Worm (Caenorhabditis elegans) whole organism, young adult: Measurements from ENCODE around the gene F13E9.12.

Experiments used
- F49E8.2 ChIP-seq: sonication (generic microtip); optimal IDR thresholded peaks from 3 replicates; lab custom pipeline; 2017; ENCODE audit warnings: missing genetic modification characterization, mild to moderate bottlenecking, missing compliant biosample characterization, antibody characterized with exemption, moderate library complexity; ENCODE audit not compliant: insufficient read depth
- T26A5.8 ChIP-seq: sonication (generic microtip); optimal IDR thresholded peaks from 2 replicates; lab custom pipeline; 2016; ENCODE audit warnings: missing genetic modification characterization, missing compliant biosample characterization
- ZK185.1 ChIP-seq: sonication (generic microtip); optimal IDR thresholded peaks from 2 replicates; lab custom pipeline; 2016; ENCODE audit warnings: mild to moderate bottlenecking, missing genetic modification characterization, missing compliant biosample characterization; ENCODE audit not compliant: poor library complexity, severe bottlenecking
- ama-1 ChIP-seq, 3 experiments: fragments of 150-350 bp in 1 of 3; sonication (generic microtip) in 2 of 3; optimal IDR thresholded peaks; 2 replicates each; lab custom pipeline; 2014 to 2018; ENCODE audit warnings: missing biosample characterization in 2 of 3, missing genetic modification characterization in 2 of 3, missing genetic modification reagents in 2 of 3
- attf-5 ChIP-seq: fragments of 200-800 bp; sonication (Bioruptor generic); optimal IDR thresholded peaks from 2 replicates; lab custom pipeline; 2018; ENCODE audit warnings: mild to moderate bottlenecking, missing genetic modification characterization, missing compliant biosample characterization
- dpff-1 ChIP-seq: sonication (generic microtip); optimal IDR thresholded peaks from 2 replicates; lab custom pipeline; 2017; ENCODE audit warnings: mild to moderate bottlenecking, missing genetic modification characterization, missing compliant biosample characterization
- ekl-4 ChIP-seq: fragments of 200-800 bp; sonication (Bioruptor generic); IDR thresholded peaks from 2 replicates; pipeline ENCODE4 v1.3.6; 2022; ENCODE audit warnings: missing genetic modification reagents, missing genetic modification characterization, missing compliant biosample characterization
- hmg-20 ChIP-seq: fragments of 200-800 bp; sonication (Bioruptor generic); IDR thresholded peaks from 2 replicates; pipeline ENCODE4 v1.3.6; 2022; ENCODE audit warnings: missing genetic modification reagents, missing genetic modification characterization, missing compliant biosample characterization
- hrde-1 ChIP-seq: sonication (generic microtip); optimal IDR thresholded peaks from 2 replicates; lab custom pipeline; 2016; ENCODE audit warnings: missing genetic modification characterization, mild to moderate bottlenecking, missing compliant biosample characterization, moderate library complexity, missing genotype, missing genetic modification reagents, borderline replicate concordance
- madf-6 ChIP-seq: fragments of 200-800 bp; sonication (Bioruptor generic); IDR thresholded peaks from 2 replicates; pipeline ENCODE4 v1.3.6; 2022; ENCODE audit warnings: missing genetic modification reagents, missing genetic modification characterization, missing compliant biosample characterization
- nfya-1 ChIP-seq: sonication (generic microtip); optimal IDR thresholded peaks from 2 replicates; lab custom pipeline; 2017; ENCODE audit warnings: antibody characterized with exemption, missing compliant biosample characterization, missing genetic modification characterization, borderline replicate concordance; ENCODE audit not compliant: insufficient read depth
- nhr-27 ChIP-seq: fragments of 200-800 bp; sonication (Bioruptor generic); optimal IDR thresholded peaks from 2 replicates; lab custom pipeline; 2018; ENCODE audit warnings: mild to moderate bottlenecking, missing genetic modification characterization, moderate library complexity, missing compliant biosample characterization
- nhr-90 ChIP-seq: sonication (generic microtip); optimal IDR thresholded peaks from 2 replicates; lab custom pipeline; 2016; ENCODE audit warnings: missing genotype, mild to moderate bottlenecking, missing genetic modification characterization, missing compliant biosample characterization
- rcor-1 ChIP-seq: fragments of 200-800 bp; sonication (Bioruptor generic); IDR thresholded peaks from 2 replicates; pipeline ENCODE4 v1.3.6; 2022; ENCODE audit warnings: missing genetic modification reagents, missing genetic modification characterization, missing compliant biosample characterization

DNA sequence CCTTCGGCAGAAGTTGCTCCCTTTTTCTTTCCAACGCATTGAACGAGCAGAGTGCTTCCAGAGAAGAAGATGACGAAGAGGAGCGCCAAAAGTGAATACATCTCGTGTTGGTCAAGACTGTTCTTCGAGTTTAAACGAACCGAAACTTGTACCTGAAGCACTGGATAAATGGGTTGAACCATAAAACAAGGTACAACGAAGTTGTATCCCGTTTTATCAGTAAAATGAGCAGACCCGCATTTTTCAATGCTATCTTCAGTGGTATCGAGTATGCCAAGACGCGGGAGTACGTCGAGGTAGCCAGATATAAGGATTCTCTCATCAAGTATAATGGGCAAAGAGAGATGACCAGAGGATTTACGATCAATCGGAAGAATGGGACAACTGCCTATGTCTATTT is 12.9 kb upstream of the F13E9.12 start, which contains the start of gene F13E9.16:
- TF ChIP-seq nhr-27 (tag; lab: Kevin White, UChicago) (no peak), T26A5.8 (tag; lab: Kevin White, UChicago) (no peak), hrde-1 (no peak), nhr-90 (tag; lab: Kevin White, UChicago) (no peak), madf-6 (GFP tag; lab: Robert Waterston, UW) (no peak), attf-5 (GFP tag; lab: Kevin White, UChicago) (no peak), ama-1 (optimal IDR thresholded peaks at IDR 0.05; lab: Kevin White, UChicago) (no peak), ama-1 (GFP tag; optimal IDR thresholded peaks at IDR 0.05; lab: Kevin White, UChicago) (no peak), ekl-4 (GFP tag; lab: Robert Waterston, UW) (no peak), F49E8.2 (tag; lab: Kevin White, UChicago) (no peak), hmg-20 (GFP tag; lab: Robert Waterston, UW) (no peak), rcor-1 (GFP tag; lab: Robert Waterston, UW) (no peak), ZK185.1 (tag; lab: Kevin White, UChicago) (no peak), nfya-1 (tag; lab: Kevin White, UChicago) (no peak), dpff-1 (tag; lab: Kevin White, UChicago) (no peak)
